Comparison of ENCODE assay signal across 1 fruit fly cellular context in genomic region chr3R:5080538-5080838, dm6.
TF ChIP-seq lines count a peak whose summit lies in the region.

No protein-coding gene starts in this region.

TF ChIP-seq in whole organism, embryonic, 481 proteins besides CTCF, POLR2A, EP300 and RAD21 (continued from another document):
- no peak for TF ChIP-seq CG30431 (GFP tag; optimal IDR thresholded peaks at IDR 0.05; lab: Kevin White, UChicago)
- TF ChIP-seq sisA (GFP tag; IDR thresholded peaks at IDR 0.05; lab: Robert Waterston, UW), result no peak
- TF ChIP-seq CG6683 (GFP tag; optimal IDR thresholded peaks at IDR 0.05; lab: Kevin White, UChicago), result no peak
- peak; percentile 72 for TF ChIP-seq Med (GFP tag; lab: Kevin White, UChicago)
- TF ChIP-seq CG13775 (GFP tag; optimal IDR thresholded peaks at IDR 0.05; lab: Kevin White, UChicago), result no peak
- no peak for TF ChIP-seq CG32767 (GFP tag; IDR thresholded peaks at IDR 0.05; lab: Robert Waterston, UW)
- TF ChIP-seq prd (optimal IDR thresholded peaks at IDR 0.05; lab: Kevin White, UChicago), result no peak
- no peak for TF ChIP-seq prd (GFP tag; IDR thresholded peaks at IDR 0.05; lab: Robert Waterston, UW)
- no peak for TF ChIP-seq CG11560 (tag; IDR thresholded peaks at IDR 0.05; lab: Robert Waterston, UW)
- TF ChIP-seq insv (GFP tag; optimal IDR thresholded peaks at IDR 0.05; lab: Kevin White, UChicago), result no peak
- no peak for TF ChIP-seq grau (tag; optimal IDR thresholded peaks at IDR 0.05; lab: Kevin White, UChicago)
- no peak for TF ChIP-seq unpg (GFP tag; optimal IDR thresholded peaks at IDR 0.05; lab: Kevin White, UChicago)
- no peak for TF ChIP-seq Fer1 (GFP tag; optimal IDR thresholded peaks at IDR 0.05; lab: Kevin White, UChicago)
- TF ChIP-seq Meics (GFP tag; optimal IDR thresholded peaks at IDR 0.05; lab: Kevin White, UChicago), result no peak
- no peak for TF ChIP-seq CG9437 (GFP tag; optimal IDR thresholded peaks at IDR 0.05; lab: Kevin White, UChicago)
- peak; percentile 14; the same call in 1 of the 2 replicates for TF ChIP-seq Adf1 (GFP tag; IDR thresholded peaks at IDR 0.05; lab: Robert Waterston, UW)
- peak; percentile 27 for TF ChIP-seq CG13894 (tag; optimal IDR thresholded peaks at IDR 0.05; lab: Kevin White, UChicago)
- no peak for TF ChIP-seq ash1 (GFP tag; optimal IDR thresholded peaks at IDR 0.05; lab: Kevin White, UChicago)
- no peak for TF ChIP-seq p53 (GFP tag; optimal IDR thresholded peaks at IDR 0.05; lab: Kevin White, UChicago)
- no peak for TF ChIP-seq CG8924 (tag; optimal IDR thresholded peaks at IDR 0.05; lab: Kevin White, UChicago)
- TF ChIP-seq CG3847 (GFP tag; IDR thresholded peaks at IDR 0.05; lab: Robert Waterston, UW), result no peak
- TF ChIP-seq pzg (GFP tag; optimal IDR thresholded peaks at IDR 0.05; lab: Kevin White, UChicago), result no peak
- TF ChIP-seq CG18619 (GFP tag; optimal IDR thresholded peaks at IDR 0.05; lab: Kevin White, UChicago), result peak; percentile 6
- no peak for TF ChIP-seq trem (tag; optimal IDR thresholded peaks at IDR 0.05; lab: Kevin White, UChicago)
- TF ChIP-seq pb (GFP tag; optimal IDR thresholded peaks at IDR 0.05; lab: Kevin White, UChicago), result no peak
- TF ChIP-seq z (GFP tag; IDR thresholded peaks at IDR 0.05; lab: Robert Waterston, UW), result no peak
- no peak for TF ChIP-seq fd64A (GFP tag; optimal IDR thresholded peaks at IDR 0.05; lab: Kevin White, UChicago)
- TF ChIP-seq mld (GFP tag; IDR thresholded peaks at IDR 0.05; lab: Robert Waterston, UW; ENCODE audit: partially characterized antibody), result no peak
- TF ChIP-seq chinmo (GFP tag; IDR thresholded peaks at IDR 0.05; lab: Robert Waterston, UW; ENCODE audit: partially characterized antibody), result no peak; the same call in 3 of the 4 replicates
- no peak for TF ChIP-seq CG30403 (GFP tag; optimal IDR thresholded peaks at IDR 0.05; lab: Kevin White, UChicago)
- no peak for TF ChIP-seq ems (GFP tag; optimal IDR thresholded peaks at IDR 0.05; lab: Kevin White, UChicago)
- no peak for TF ChIP-seq CG2712 (tag; optimal IDR thresholded peaks at IDR 0.05; lab: Kevin White, UChicago)
- TF ChIP-seq crol (GFP tag; IDR thresholded peaks at IDR 0.05; lab: Robert Waterston, UW), result no peak
- TF ChIP-seq CG6175 (GFP tag; IDR thresholded peaks at IDR 0.05; lab: Robert Waterston, UW), result peak; percentile 83
- no peak for TF ChIP-seq CG8765 (GFP tag; IDR thresholded peaks at IDR 0.05; lab: Robert Waterston, UW)
- no peak for TF ChIP-seq CG12155 (GFP tag; optimal IDR thresholded peaks at IDR 0.05; lab: Kevin White, UChicago)
- TF ChIP-seq Eip74EF (GFP tag; optimal IDR thresholded peaks at IDR 0.05; lab: Kevin White, UChicago), result no peak
- TF ChIP-seq Hsf (GFP tag; optimal IDR thresholded peaks at IDR 0.05; lab: Kevin White, UChicago), result no peak
- no peak for TF ChIP-seq Doc3 (GFP tag; IDR thresholded peaks at IDR 0.05; lab: Robert Waterston, UW; ENCODE audit: partially characterized antibody)
